Worm (Caenorhabditis elegans) whole organism, L2 larva: Measurements from ENCODE around the gene C05C8.5.
A peak's percentile ranks its signal among the peaks of the same experiment; 100 is the strongest.

Experiments
- C34F6.9 ChIP-seq: fragments of 150-350 bp; optimal IDR thresholded peaks from 2 replicates; lab custom pipeline; 2014; ENCODE audit warnings: missing biosample characterization, missing genetic modification characterization
- F13H6.1 ChIP-seq: sonication (generic microtip); optimal IDR thresholded peaks from 2 replicates; lab custom pipeline; 2016; ENCODE audit warnings: missing genetic modification characterization, missing compliant biosample characterization
- R02D3.7 ChIP-seq: fragments of 150-350 bp; optimal IDR thresholded peaks from 2 replicates; lab custom pipeline; 2014; ENCODE audit warnings: missing biosample characterization, missing genetic modification characterization
- Y55F3AM.14 ChIP-seq: fragments of 200-800 bp; sonication (Bioruptor generic); optimal IDR thresholded peaks from 2 replicates; lab custom pipeline; 2018; ENCODE audit warnings: mild to moderate bottlenecking, missing genetic modification characterization, missing compliant biosample characterization
- ZK546.5 ChIP-seq: sonication (generic microtip); optimal IDR thresholded peaks from 2 replicates; lab custom pipeline; 2017; ENCODE audit warnings: missing biosample characterization, missing genetic modification characterization
- alr-1 ChIP-seq: fragments of 150-350 bp; optimal IDR thresholded peaks from 2 replicates; lab custom pipeline; 2014; ENCODE audit warnings: missing biosample characterization, missing genetic modification characterization
- aly-2 ChIP-seq: fragments of 150-350 bp; optimal IDR thresholded peaks from 2 replicates; lab custom pipeline; 2014; ENCODE audit warnings: missing biosample characterization, missing genetic modification characterization
- ama-1 ChIP-seq: fragments of 150-350 bp; optimal IDR thresholded peaks from 2 replicates; lab custom pipeline; 2018; ENCODE audit warnings: inconsistent platforms
- blmp-1 ChIP-seq: sonication (generic microtip); optimal IDR thresholded peaks from 2 replicates; lab custom pipeline; 2017; ENCODE audit warnings: missing genetic modification characterization, mild to moderate bottlenecking, missing compliant biosample characterization, antibody characterized with exemption, moderate library complexity; ENCODE audit not compliant: insufficient read depth
- ceh-16 ChIP-seq: fragments of 150-350 bp; optimal IDR thresholded peaks from 2 replicates; lab custom pipeline; 2014; ENCODE audit warnings: missing biosample characterization, missing genetic modification characterization
- ceh-82 ChIP-seq: fragments of 150-350 bp; optimal IDR thresholded peaks from 2 replicates; lab custom pipeline; 2014; ENCODE audit warnings: missing biosample characterization, missing genetic modification characterization
- crh-2 ChIP-seq: sonication (generic microtip); optimal IDR thresholded peaks from 2 replicates; lab custom pipeline; 2017; ENCODE audit warnings: missing biosample characterization, missing genetic modification characterization
- dmd-4 ChIP-seq: sonication (generic microtip); optimal IDR thresholded peaks from 2 replicates; lab custom pipeline; 2017; ENCODE audit warnings: missing biosample characterization, missing genetic modification characterization
- egl-27 ChIP-seq: sonication (generic microtip); optimal IDR thresholded peaks from 3 replicates; lab custom pipeline; 2017; ENCODE audit warnings: missing biosample characterization, missing genetic modification reagents, missing genetic modification characterization
- elt-1 ChIP-seq: fragments of 150-350 bp; optimal IDR thresholded peaks from 2 replicates; lab custom pipeline; 2014; ENCODE audit warnings: missing biosample characterization, missing genetic modification characterization
- elt-3 ChIP-seq: sonication (generic microtip); optimal IDR thresholded peaks from 2 replicates; lab custom pipeline; 2017; ENCODE audit warnings: missing biosample characterization, missing genetic modification characterization
- fos-1 ChIP-seq: fragments of 150-350 bp; optimal IDR thresholded peaks from 2 replicates; lab custom pipeline; 2014; ENCODE audit warnings: missing biosample characterization, missing genetic modification characterization
- gmeb-1 ChIP-seq: fragments of 150-350 bp; optimal IDR thresholded peaks from 2 replicates; lab custom pipeline; 2014; ENCODE audit warnings: missing biosample characterization, missing genetic modification characterization
- lin-11 ChIP-seq: fragments of 150-350 bp; sonication (generic microtip); optimal IDR thresholded peaks from 2 replicates; lab custom pipeline; 2014; ENCODE audit warnings: missing biosample characterization, missing genetic modification characterization, inconsistent platforms, mixed read lengths
- lin-13 ChIP-seq: fragments of 150-350 bp; optimal IDR thresholded peaks from 2 replicates; lab custom pipeline; 2014; ENCODE audit warnings: missing biosample characterization, missing genetic modification reagents, missing genetic modification characterization
- lin-39 ChIP-seq: fragments of 150-350 bp; optimal IDR thresholded peaks from 2 replicates; lab custom pipeline; 2014; ENCODE audit warnings: missing biosample characterization, missing genetic modification reagents, missing genetic modification characterization
- lsy-2 ChIP-seq, 2 experiments: fragments of 150-350 bp in 1 of 2; sonication (generic microtip) in 1 of 2; optimal IDR thresholded peaks; 2 replicates each; lab custom pipeline; 2014 to 2017; ENCODE audit warnings: missing biosample characterization in 2 of 2, missing genetic modification characterization in 2 of 2
- mab-5 ChIP-seq: fragments of 150-350 bp; optimal IDR thresholded peaks from 2 replicates; lab custom pipeline; 2014; ENCODE audit warnings: missing biosample characterization, missing genetic modification characterization
- mbf-1 ChIP-seq: sonication (generic microtip); optimal IDR thresholded peaks from 2 replicates; lab custom pipeline; 2017; ENCODE audit warnings: missing biosample characterization, missing genetic modification characterization
- mdl-1 ChIP-seq, 2 experiments: fragments of 150-350 bp in 1 of 2; sonication (generic microtip) in 1 of 2; optimal IDR thresholded peaks; 2 replicates each; lab custom pipeline; 2017; ENCODE audit warnings: missing biosample characterization in 2 of 2, missing genetic modification characterization in 2 of 2
- nhr-10 ChIP-seq: sonication (generic microtip); optimal IDR thresholded peaks from 2 replicates; lab custom pipeline; 2017; ENCODE audit warnings: missing biosample characterization, missing genetic modification characterization
- nhr-11 ChIP-seq: fragments of 150-350 bp; optimal IDR thresholded peaks from 2 replicates; lab custom pipeline; 2014; ENCODE audit warnings: missing biosample characterization, missing genetic modification characterization
- nhr-12 ChIP-seq: fragments of 150-350 bp; optimal IDR thresholded peaks from 2 replicates; lab custom pipeline; 2014; ENCODE audit warnings: missing biosample characterization, missing genetic modification characterization
- nhr-129 ChIP-seq: fragments of 150-350 bp; optimal IDR thresholded peaks from 2 replicates; lab custom pipeline; 2014; ENCODE audit warnings: missing biosample characterization, missing genetic modification characterization
- nhr-21 ChIP-seq: fragments of 150-350 bp; optimal IDR thresholded peaks from 2 replicates; lab custom pipeline; 2014; ENCODE audit warnings: missing biosample characterization, missing genetic modification characterization
- nhr-23 ChIP-seq: fragments of 150-350 bp; optimal IDR thresholded peaks from 2 replicates; lab custom pipeline; 2014; ENCODE audit warnings: missing biosample characterization, missing genetic modification reagents, missing genetic modification characterization
- nhr-237 ChIP-seq: fragments of 150-350 bp; optimal IDR thresholded peaks from 2 replicates; lab custom pipeline; 2014; ENCODE audit warnings: missing biosample characterization, missing genetic modification characterization
- nhr-25 ChIP-seq: fragments of 150-350 bp; sonication (generic microtip); optimal IDR thresholded peaks from 3 replicates; lab custom pipeline; 2014; ENCODE audit warnings: missing biosample characterization, missing genetic modification characterization
- nhr-6 ChIP-seq: fragments of 150-350 bp; optimal IDR thresholded peaks from 2 replicates; lab custom pipeline; 2014; ENCODE audit warnings: missing biosample characterization, missing genetic modification characterization
- nhr-77 ChIP-seq: fragments of 150-350 bp; optimal IDR thresholded peaks from 2 replicates; lab custom pipeline; 2014; ENCODE audit warnings: missing biosample characterization, missing genetic modification characterization
- peb-1 ChIP-seq: fragments of 150-350 bp; optimal IDR thresholded peaks from 2 replicates; lab custom pipeline; 2014; ENCODE audit warnings: missing biosample characterization, missing genetic modification characterization
- sem-4 ChIP-seq: fragments of 150-350 bp; optimal IDR thresholded peaks from 2 replicates; lab custom pipeline; 2014; ENCODE audit warnings: missing biosample characterization, missing genetic modification reagents, missing genetic modification characterization
- skn-1 ChIP-seq: sonication (generic microtip); optimal IDR thresholded peaks from 2 replicates; lab custom pipeline; 2017; ENCODE audit warnings: missing biosample characterization, missing genetic modification characterization
- sma-3 ChIP-seq: sonication (generic microtip); optimal IDR thresholded peaks from 2 replicates; lab custom pipeline; 2016; ENCODE audit warnings: missing genetic modification reagents, missing genetic modification characterization, missing compliant biosample characterization
- sma-9 ChIP-seq, 2 experiments: fragments of 150-350 bp in 1 of 2; sonication (generic microtip) in 1 of 2; optimal IDR thresholded peaks; 2 replicates each; lab custom pipeline; 2014 to 2016; ENCODE audit warnings: missing genetic modification characterization in 2 of 2, mild to moderate bottlenecking in 1 of 2, missing biosample characterization in 1 of 2, missing compliant biosample characterization in 1 of 2, missing genetic modification reagents in 1 of 2, moderate library complexity in 1 of 2
- snpc-4 ChIP-seq: fragments of 150-350 bp; optimal IDR thresholded peaks from 2 replicates; lab custom pipeline; 2014; ENCODE audit warnings: missing biosample characterization, missing genetic modification characterization
- unc-39 ChIP-seq: fragments of 150-350 bp; optimal IDR thresholded peaks from 2 replicates; lab custom pipeline; 2014; ENCODE audit warnings: missing biosample characterization, missing genetic modification characterization
- unc-55 ChIP-seq: fragments of 150-350 bp; sonication (generic microtip); optimal IDR thresholded peaks from 3 replicates; lab custom pipeline; 2014; ENCODE audit warnings: missing biosample characterization, missing genetic modification reagents, missing genetic modification characterization
- unc-62 ChIP-seq: fragments of 150-350 bp; optimal IDR thresholded peaks from 2 replicates; lab custom pipeline; 2014; ENCODE audit warnings: missing biosample characterization, missing genetic modification reagents, missing genetic modification characterization
- zag-1 ChIP-seq: fragments of 150-350 bp; optimal IDR thresholded peaks from 2 replicates; lab custom pipeline; 2014; ENCODE audit warnings: missing biosample characterization, missing genetic modification characterization
- ztf-1 ChIP-seq: fragments of 200-800 bp; sonication (Bioruptor generic); conservative IDR thresholded peaks from 2 replicates; pipeline ENCODE4 v1.3.6; 2022; ENCODE audit warnings: missing genetic modification characterization, missing compliant biosample characterization
- ztf-11 ChIP-seq: sonication (generic microtip); optimal IDR thresholded peaks from 2 replicates; lab custom pipeline; 2017; ENCODE audit warnings: missing biosample characterization, missing genetic modification characterization
- ztf-4 ChIP-seq: fragments of 150-350 bp; optimal IDR thresholded peaks from 2 replicates; lab custom pipeline; 2014; ENCODE audit warnings: missing biosample characterization, missing genetic modification characterization

The C05C8.5 gene

DNA sequence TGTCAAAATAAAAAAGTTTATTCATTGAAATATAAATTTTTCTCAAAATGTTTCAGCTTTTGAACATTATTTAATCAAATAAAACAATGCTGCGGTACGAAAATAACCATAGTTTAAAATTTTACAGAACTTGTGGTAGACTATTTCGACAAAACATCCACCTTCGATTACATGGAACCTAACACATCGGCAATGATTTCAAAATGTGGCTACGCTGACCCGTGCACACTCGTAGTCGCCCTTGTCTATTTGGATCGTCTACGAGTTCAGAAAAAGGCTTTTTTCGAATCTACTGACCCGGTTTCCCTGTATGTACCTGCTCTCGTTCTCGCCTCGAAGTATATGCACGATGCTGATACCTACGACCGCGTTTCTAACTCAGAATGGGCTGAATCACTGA lies 37.6 kb downstream of the C05C8.5 start:
- no peak for TF ChIP-seq nhr-129 (tag; lab: Kevin White, UChicago)
- TF ChIP-seq egl-27 (tag; lab: Kevin White, UChicago), result no peak
- TF ChIP-seq elt-3 (tag; lab: Kevin White, UChicago), result no peak

ce11 chrV:7196498-7196966 lies 38.1 kb downstream of the C05C8.5 start, which contains the start of gene F09G2.2:
Gene F09G2.2 (plus strand): TSS chrV:7196916.
- TF ChIP-seq unc-55 (GFP tag; lab: Kevin White, UChicago) (peak; percentile 96), elt-3 (tag; lab: Kevin White, UChicago) (no peak), lin-39 (tag; lab: Kevin White, UChicago) (no peak), zag-1 (tag; lab: Kevin White, UChicago) (peak; percentile 47), nhr-11 (tag; lab: Kevin White, UChicago) (no peak), mab-5 (tag; lab: Kevin White, UChicago) (peak; percentile 76), ztf-1 (no peak), ceh-82 (tag; lab: Kevin White, UChicago) (peak; percentile 47), blmp-1 (peak; percentile 76), Y55F3AM.14 (peak; percentile 33), nhr-237 (no peak), mdl-1 (tag; optimal IDR thresholded peaks at IDR 0.05; lab: Kevin White, UChicago) (peak in 1 of 2 experiments; percentile 48), nhr-10 (tag; lab: Kevin White, UChicago) (no peak), elt-1 (tag; lab: Kevin White, UChicago) (no peak), ceh-16 (peak; percentile 91), unc-39 (tag; lab: Kevin White, UChicago) (no peak), alr-1 (tag; lab: Kevin White, UChicago) (no peak), peb-1 (no peak), ZK546.5 (tag; lab: Kevin White, UChicago) (peak; percentile 31), fos-1 (tag; lab: Kevin White, UChicago) (peak; percentile 90), F13H6.1 (tag; lab: Kevin White, UChicago) (peak; percentile 89), ztf-11 (tag; lab: Kevin White, UChicago) (no peak), egl-27 (tag; lab: Kevin White, UChicago) (peak; percentile 78), mbf-1 (tag; lab: Kevin White, UChicago) (no peak), nhr-129 (tag; lab: Kevin White, UChicago) (peak; percentile 90), R02D3.7 (tag; lab: Kevin White, UChicago) (no peak), lin-11 (tag; lab: Kevin White, UChicago) (peak; percentile 90), aly-2 (tag; lab: Kevin White, UChicago) (no peak), lsy-2 (tag; optimal IDR thresholded peaks at IDR 0.05; lab: Kevin White, UChicago) (peak; percentile 73 to 92), nhr-12 (no peak), snpc-4 (peak; percentile 71), sem-4 (tag; lab: Kevin White, UChicago) (peak; percentile 84), unc-62 (GFP tag; lab: Kevin White, UChicago) (no peak), nhr-6 (tag; lab: Kevin White, UChicago) (peak; percentile 80), ztf-4 (tag; lab: Kevin White, UChicago) (peak; percentile 71), dmd-4 (tag; lab: Kevin White, UChicago) (no peak), skn-1 (tag; lab: Kevin White, UChicago) (no peak), sma-9 (GFP tag; optimal IDR thresholded peaks at IDR 0.05; lab: Kevin White, UChicago) (peak; percentile 93), sma-9 (tag; optimal IDR thresholded peaks at IDR 0.05; lab: Kevin White, UChicago) (no peak), crh-2 (tag; lab: Kevin White, UChicago) (peak; percentile 95), nhr-21 (tag; lab: Kevin White, UChicago) (peak; percentile 88), nhr-77 (tag; lab: Kevin White, UChicago) (peak; percentile 45), nhr-25 (tag; lab: Kevin White, UChicago) (peak; percentile 90), nhr-23 (no peak), lin-13 (GFP tag; lab: Kevin White, UChicago) (peak; percentile 94), C34F6.9 (tag; lab: Kevin White, UChicago) (peak; percentile 97), gmeb-1 (tag; lab: Kevin White, UChicago) (peak; percentile 90), sma-3 (GFP tag; lab: Kevin White, UChicago) (peak; percentile 93), ama-1 (lab: Kevin White, UChicago) (peak; percentile 64)
